Fruit fly (Drosophila melanogaster) whole organism, embryonic: ENCODE results near the gene CG7601.

Experiments
- Abd-B ChIP-seq: fragments of 200-800 bp; sonication (Bioruptor generic); optimal IDR thresholded peaks from 2 replicates; lab custom pipeline; 2018; ENCODE audit warnings: missing biosample characterization, mild to moderate bottlenecking, missing genetic modification characterization, moderate library complexity
- Atf-2 ChIP-seq: fragments of 200-800 bp; sonication (Bioruptor generic); optimal IDR thresholded peaks from 2 replicates; lab custom pipeline; 2016; ENCODE audit warnings: missing biosample characterization, missing genetic modification characterization
- Blimp-1 ChIP-seq: fragments of 200-800 bp; sonication (Bioruptor generic); optimal IDR thresholded peaks from 3 replicates; lab custom pipeline; 2018; ENCODE audit warnings: missing biosample characterization, missing genetic modification characterization, mild to moderate bottlenecking, moderate library complexity, missing genetic modification reagents
- CG1024 ChIP-seq: fragments of 200-800 bp; sonication (Bioruptor generic); IDR thresholded peaks from 2 replicates; pipeline ENCODE4 v1.3.6; 2022; ENCODE audit warnings: missing biosample characterization, missing genetic modification characterization
- CG13123 ChIP-seq: fragments of 200-800 bp; sonication (Bioruptor generic); optimal IDR thresholded peaks from 2 replicates; lab custom pipeline; 2016; ENCODE audit warnings: missing biosample characterization, missing genetic modification characterization
- CG15269 ChIP-seq: fragments of 200-800 bp; sonication (Bioruptor generic); optimal IDR thresholded peaks from 2 replicates; lab custom pipeline; 2018; ENCODE audit warnings: missing biosample characterization, mild to moderate bottlenecking, missing genetic modification characterization, moderate library complexity
- CG16813 ChIP-seq: fragments of 200-800 bp; sonication (Bioruptor generic); IDR thresholded peaks from 3 replicates; pipeline ENCODE4 v1.3.6; 2022; ENCODE audit warnings: missing biosample characterization, missing genetic modification characterization; ENCODE audit not compliant: partially characterized antibody
- CG17359 ChIP-seq: fragments of 200-800 bp; sonication (Bioruptor generic); optimal IDR thresholded peaks from 3 replicates; lab custom pipeline; 2018; ENCODE audit warnings: missing biosample characterization, mild to moderate bottlenecking, missing genetic modification characterization, moderate library complexity
- CG2202 ChIP-seq: fragments of 200-800 bp; sonication (Bioruptor generic); optimal IDR thresholded peaks from 2 replicates; lab custom pipeline; 2018; ENCODE audit warnings: missing biosample characterization, mild to moderate bottlenecking, missing genetic modification characterization
- CG2875 ChIP-seq: fragments of 200-800 bp; sonication (Bioruptor generic); optimal IDR thresholded peaks from 2 replicates; lab custom pipeline; 2017; ENCODE audit warnings: missing biosample characterization, mild to moderate bottlenecking, missing genetic modification characterization, missing genetic modification reagents
- CG30431 ChIP-seq: fragments of 200-800 bp; sonication (Bioruptor generic); optimal IDR thresholded peaks from 2 replicates; lab custom pipeline; 2017; ENCODE audit warnings: missing biosample characterization, missing genetic modification characterization
- CG31365 ChIP-seq: fragments of 200-800 bp; sonication (Bioruptor generic); optimal IDR thresholded peaks from 2 replicates; lab custom pipeline; 2018; ENCODE audit warnings: missing biosample characterization, mild to moderate bottlenecking, missing genetic modification characterization
- CG3163 ChIP-seq: fragments of 200-800 bp; sonication (Bioruptor generic); optimal IDR thresholded peaks from 3 replicates; lab custom pipeline; 2016; ENCODE audit warnings: missing biosample characterization, missing genetic modification characterization
- CG32772 ChIP-seq: fragments of 200-800 bp; sonication (Bioruptor generic); IDR thresholded peaks from 2 replicates; pipeline ENCODE4 v1.3.6; 2022; ENCODE audit warnings: missing biosample characterization, missing genetic modification characterization
- CG3407 ChIP-seq: fragments of 200-800 bp; sonication (Bioruptor generic); optimal IDR thresholded peaks from 2 replicates; lab custom pipeline; 2018; ENCODE audit warnings: missing biosample characterization, mild to moderate bottlenecking, missing genetic modification characterization
- CG4424 ChIP-seq: fragments of 200-800 bp; sonication (Bioruptor generic); optimal IDR thresholded peaks from 3 replicates; lab custom pipeline; 2016; ENCODE audit warnings: missing biosample characterization, missing genetic modification characterization
- CG6272 ChIP-seq: fragments of 200-800 bp; sonication (Bioruptor generic); IDR thresholded peaks from 2 replicates; pipeline ENCODE4 v1.3.6; 2022; ENCODE audit warnings: missing biosample characterization, missing genetic modification characterization
- CG9797 ChIP-seq: fragments of 200-800 bp; sonication (Bioruptor generic); optimal IDR thresholded peaks from 3 replicates; lab custom pipeline; 2018; ENCODE audit warnings: missing biosample characterization, mild to moderate bottlenecking, missing genetic modification characterization
- CoRest ChIP-seq: fragments of 200-800 bp; sonication (Bioruptor generic); optimal IDR thresholded peaks from 3 replicates; lab custom pipeline; 2018; ENCODE audit warnings: missing biosample characterization, mild to moderate bottlenecking, missing genetic modification characterization, moderate library complexity
- D ChIP-seq, 2 experiments: fragments of 200-800 bp in 1 of 2; fragments of >200 bp in 1 of 2; sonication (Bioruptor generic) in 1 of 2; optimal IDR thresholded peaks; 2 replicates in 1 of 2; 3 replicates in 1 of 2; lab custom pipeline; 2017; ENCODE audit warnings: mild to moderate bottlenecking in 1 of 2, missing biosample characterization in 1 of 2, missing genetic modification characterization in 1 of 2, missing genetic modification reagents in 1 of 2
- Doc2 ChIP-seq: fragments of 200-800 bp; sonication (Bioruptor generic); IDR thresholded peaks from 2 replicates; pipeline ENCODE4 v1.3.6; 2022; ENCODE audit warnings: missing biosample characterization, missing genetic modification characterization
- Dref ChIP-seq: fragments of 200-800 bp; sonication (Bioruptor generic); IDR thresholded peaks from 2 replicates; pipeline ENCODE4 v1.3.6; 2022; ENCODE audit warnings: missing biosample characterization, missing genetic modification characterization
- H15 ChIP-seq: fragments of 200-800 bp; sonication (Bioruptor generic); IDR thresholded peaks from 3 replicates; pipeline ENCODE4 v1.3.6; 2022; ENCODE audit warnings: missing biosample characterization, missing genetic modification characterization
- HLHmδ ChIP-seq: fragments of 200-800 bp; sonication (Bioruptor generic); optimal IDR thresholded peaks from 2 replicates; lab custom pipeline; 2018; ENCODE audit warnings: missing biosample characterization, mild to moderate bottlenecking, missing genetic modification characterization, moderate library complexity
- Med ChIP-seq: fragments of 200-800 bp; sonication (Bioruptor generic); peaks from one replicate; lab custom pipeline; 2016; ENCODE audit warnings: missing biosample characterization, missing genetic modification characterization, mild to moderate bottlenecking, inconsistent platforms, moderate library complexity
- NfI ChIP-seq: fragments of 200-800 bp; sonication (Bioruptor generic); optimal IDR thresholded peaks from 3 replicates; lab custom pipeline; 2018; ENCODE audit warnings: missing biosample characterization, mild to moderate bottlenecking, missing genetic modification characterization, moderate library complexity
- Rfx ChIP-seq: fragments of 200-800 bp; sonication (Bioruptor generic); IDR thresholded peaks from 2 replicates; pipeline ENCODE4 v1.3.6; 2022; ENCODE audit warnings: missing biosample characterization, missing genetic modification characterization
- Sox100B ChIP-seq: fragments of 200-800 bp; sonication (Bioruptor generic); optimal IDR thresholded peaks from 3 replicates; lab custom pipeline; 2018; ENCODE audit warnings: missing biosample characterization, mild to moderate bottlenecking, missing genetic modification characterization
- TFAM ChIP-seq: fragments of 200-800 bp; sonication (Bioruptor generic); optimal IDR thresholded peaks from 2 replicates; lab custom pipeline; 2017; ENCODE audit warnings: missing biosample characterization, missing genetic modification characterization, inconsistent platforms
- btn ChIP-seq: fragments of 200-800 bp; sonication (Bioruptor generic); optimal IDR thresholded peaks from 2 replicates; lab custom pipeline; 2016; ENCODE audit warnings: missing biosample characterization, missing genetic modification characterization
- caup ChIP-seq: fragments of 200-800 bp; sonication (Bioruptor generic); optimal IDR thresholded peaks from 3 replicates; lab custom pipeline; 2017; ENCODE audit warnings: missing biosample characterization, mild to moderate bottlenecking, missing genetic modification characterization, moderate library complexity; ENCODE audit not compliant: severe bottlenecking
- chif ChIP-seq, 2 experiments: fragments of 200-800 bp; sonication (Bioruptor generic); optimal IDR thresholded peaks; 3 replicates each; lab custom pipeline; 2016; ENCODE audit warnings: missing biosample characterization in 2 of 2, missing genetic modification characterization in 2 of 2
- dmrt11E ChIP-seq: fragments of 200-800 bp; sonication (Bioruptor generic); optimal IDR thresholded peaks from 3 replicates; lab custom pipeline; 2018; ENCODE audit warnings: missing biosample characterization, mild to moderate bottlenecking, missing genetic modification characterization, moderate library complexity
- ems ChIP-seq: fragments of 200-800 bp; sonication (Bioruptor generic); optimal IDR thresholded peaks from 3 replicates; lab custom pipeline; 2016; ENCODE audit warnings: missing biosample characterization, missing genetic modification characterization
- eve ChIP-seq, 2 experiments: fragments of >200 bp; optimal IDR thresholded peaks; 2 replicates each; lab custom pipeline; 2017; ENCODE audit warnings: missing biosample characterization in 2 of 2, missing genetic modification characterization in 2 of 2
- eyg ChIP-seq: fragments of 200-800 bp; sonication (Bioruptor generic); optimal IDR thresholded peaks from 3 replicates; lab custom pipeline; 2016; ENCODE audit warnings: missing biosample characterization, missing genetic modification characterization
- gcm ChIP-seq: fragments of 200-800 bp; sonication (Bioruptor generic); optimal IDR thresholded peaks from 2 replicates; lab custom pipeline; 2019; ENCODE audit warnings: missing biosample characterization, mild to moderate bottlenecking, missing genetic modification characterization, moderate library complexity
- gem ChIP-seq: fragments of 200-800 bp; sonication (Bioruptor generic); optimal IDR thresholded peaks from 2 replicates; lab custom pipeline; 2019; ENCODE audit warnings: missing biosample characterization, mild to moderate bottlenecking, missing genetic modification characterization, moderate library complexity
- grau ChIP-seq: fragments of 200-800 bp; optimal IDR thresholded peaks from 3 replicates; lab custom pipeline; 2019; ENCODE audit warnings: missing biosample characterization, mild to moderate bottlenecking, missing genetic modification characterization, moderate library complexity
- gt ChIP-seq: fragments of 200-800 bp; sonication (Bioruptor generic); IDR thresholded peaks from 2 replicates; pipeline ENCODE4 v1.3.6; 2022; ENCODE audit warnings: missing biosample characterization, missing genetic modification characterization
- ind ChIP-seq: fragments of 200-800 bp; sonication (Bioruptor generic); optimal IDR thresholded peaks from 3 replicates; lab custom pipeline; 2016; ENCODE audit warnings: missing biosample characterization, missing genetic modification characterization
- lola ChIP-seq, 3 experiments: fragments of >200 bp in 2 of 3; fragments of 200-800 bp in 1 of 3; sonication (Bioruptor generic) in 1 of 3; optimal IDR thresholded peaks; 2 replicates each; lab custom pipeline; 2017 to 2019; ENCODE audit warnings: missing biosample characterization in 3 of 3, missing genetic modification characterization in 3 of 3, mild to moderate bottlenecking in 1 of 3, moderate library complexity in 1 of 3
- mld ChIP-seq: fragments of 200-800 bp; sonication (Bioruptor generic); IDR thresholded peaks from 3 replicates; pipeline ENCODE4 v1.3.6; 2022; ENCODE audit warnings: missing biosample characterization, missing genetic modification characterization; ENCODE audit not compliant: partially characterized antibody
- nerfin-2 ChIP-seq: fragments of 200-800 bp; sonication (Bioruptor generic); IDR thresholded peaks from 2 replicates; pipeline ENCODE4 v1.3.6; 2022; ENCODE audit warnings: missing biosample characterization, missing genetic modification characterization; ENCODE audit not compliant: partially characterized antibody
- otp ChIP-seq: fragments of 200-800 bp; sonication (Bioruptor generic); IDR thresholded peaks from 3 replicates; pipeline ENCODE4, ENCODE4 v1.3.6; 2022; ENCODE audit warnings: missing biosample characterization, missing genetic modification characterization
- pan ChIP-seq, 4 experiments: fragments of >200 bp in 3 of 4; fragments of 200-800 bp in 1 of 4; sonication (Bioruptor generic) in 1 of 4; optimal IDR thresholded peaks in 3 of 4; IDR thresholded peaks in 1 of 4; 2 replicates each; pipeline versions ENCODE4 v1.3.6 to Lab custom; 2017 to 2022; ENCODE audit warnings: missing biosample characterization in 2 of 4, missing genetic modification characterization in 2 of 4, mixed read lengths in 1 of 4
- pho ChIP-seq: fragments of 200-800 bp; sonication (Bioruptor generic); optimal IDR thresholded peaks from 2 replicates; lab custom pipeline; 2016; ENCODE audit warnings: missing biosample characterization, missing genetic modification characterization
- ro ChIP-seq: fragments of 200-800 bp; sonication (Bioruptor generic); IDR thresholded peaks from 2 replicates; pipeline ENCODE4 v1.3.6; 2022; ENCODE audit warnings: missing biosample characterization, missing genetic modification characterization
- twi ChIP-seq: fragments of 200-800 bp; optimal IDR thresholded peaks from 2 replicates; lab custom pipeline; 2019; ENCODE audit warnings: missing biosample characterization, mild to moderate bottlenecking, missing genetic modification characterization, moderate library complexity
- usp ChIP-seq: fragments of >200 bp; optimal IDR thresholded peaks from 2 replicates; lab custom pipeline; 2017; ENCODE audit warnings: missing biosample characterization, missing genetic modification characterization

Gene CG7601

DNA sequence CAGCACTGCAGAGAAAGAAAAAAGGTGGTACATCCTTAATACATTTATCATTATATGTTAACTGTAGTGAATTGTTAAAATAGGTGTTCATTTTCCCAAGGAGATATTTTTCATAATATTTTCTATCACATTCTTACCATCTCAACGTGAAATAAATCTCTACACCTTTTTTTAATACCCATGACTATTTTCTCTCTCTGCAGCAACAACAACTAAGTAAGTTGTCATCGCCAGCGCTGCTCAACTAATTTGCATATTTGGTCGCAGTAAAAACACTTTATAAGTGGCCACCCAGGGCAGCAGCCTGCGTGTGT lies 46.0 kb downstream of the CG7601 start (continued):
- TF ChIP-seq eve (GFP tag; optimal IDR thresholded peaks at IDR 0.05; lab: Kevin White, UChicago) (no peak), ind (peak; percentile 19), CG6272 (GFP tag; lab: Robert Waterston, UW) (no peak), Doc2 (GFP tag; lab: Robert Waterston, UW) (no peak), caup (GFP tag; lab: Kevin White, UChicago) (no peak), HLHmδ (GFP tag; lab: Kevin White, UChicago) (no peak), CG30431 (peak; percentile 8), CG32772 (GFP tag; lab: Robert Waterston, UW) (no peak), gem (tag; lab: Kevin White, UChicago) (peak; percentile 72), grau (tag; lab: Kevin White, UChicago) (peak; percentile 58), NfI (GFP tag; lab: Kevin White, UChicago) (peak; percentile 7), ems (GFP tag; lab: Kevin White, UChicago) (no peak), CG9797 (GFP tag; lab: Kevin White, UChicago) (no peak), Blimp-1 (peak; percentile 67), nerfin-2 (GFP tag; lab: Robert Waterston, UW) (no peak), otp (GFP tag; lab: Robert Waterston, UW) (no peak), twi (tag; lab: Kevin White, UChicago) (no peak), btn (GFP tag; lab: Kevin White, UChicago) (no peak), mld (no peak), pho (GFP tag; lab: Kevin White, UChicago) (no peak), TFAM (GFP tag; lab: Kevin White, UChicago) (no peak), Sox100B (GFP tag; lab: Kevin White, UChicago) (peak; percentile 47), dmrt11E (peak; percentile 61), CG16813 (GFP tag; lab: Robert Waterston, UW) (no peak), chif (GFP tag; optimal IDR thresholded peaks at IDR 0.05; lab: Kevin White, UChicago) (peak; percentile 4 to 46), Rfx (no peak; the same call in 1 of the 2 replicates), gcm (GFP tag; lab: Kevin White, UChicago) (no peak), CG1024 (no peak), CG2875 (GFP tag; lab: Kevin White, UChicago) (peak; percentile 5), ro (GFP tag; lab: Robert Waterston, UW) (no peak), pan (optimal IDR thresholded peaks at IDR 0.05; lab: Kevin White, UChicago) (no peak), pan (GFP tag; optimal IDR thresholded peaks at IDR 0.05 in 1 of 2, IDR thresholded peaks at IDR 0.05 in 1 of 2) (no peak), lola (GFP tag; optimal IDR thresholded peaks at IDR 0.05; lab: Kevin White, UChicago) (peak in 1 of 3 experiments; percentile 56), CG3407 (GFP tag; lab: Kevin White, UChicago) (no peak), Dref (GFP tag; lab: Robert Waterston, UW) (no peak), eyg (GFP tag; lab: Kevin White, UChicago) (no peak), CG31365 (tag; lab: Kevin White, UChicago) (no peak), CG2202 (tag; lab: Kevin White, UChicago) (peak; percentile 13), CG3163 (no peak), CG4424 (GFP tag; lab: Kevin White, UChicago) (peak; percentile 58), CG15269 (peak; percentile 37), Med (peak; percentile 78), gt (GFP tag; lab: Robert Waterston, UW) (no peak), Atf-2 (GFP tag; lab: Kevin White, UChicago) (peak; percentile 12), H15 (GFP tag; lab: Robert Waterston, UW) (no peak), CoRest (peak; percentile 48), D (optimal IDR thresholded peaks at IDR 0.05; lab: Kevin White, UChicago) (no peak), D (GFP tag; optimal IDR thresholded peaks at IDR 0.05; lab: Kevin White, UChicago) (peak; percentile 37), usp (GFP tag; lab: Kevin White, UChicago) (no peak), CG13123 (GFP tag; lab: Kevin White, UChicago) (no peak), Abd-B (GFP tag; lab: Kevin White, UChicago) (peak; percentile 51), CG17359 (peak; percentile 61)
